Worm (Caenorhabditis elegans) whole organism, L1 larva: ENCODE measurements around the gene K10C8.4.
A peak's percentile ranks its signal among the peaks of the same experiment; 100 is the strongest.

Experiments used
- Y116A8C.19 ChIP-seq: sonication (generic microtip); optimal IDR thresholded peaks from 2 replicates; lab custom pipeline; 2016; ENCODE audit warnings: missing compliant biosample characterization, missing genetic modification characterization, borderline replicate concordance
- aly-2 ChIP-seq: fragments of 150-350 bp; optimal IDR thresholded peaks from 2 replicates; lab custom pipeline; 2014; ENCODE audit warnings: missing biosample characterization, missing genetic modification characterization
- blmp-1 ChIP-seq: fragments of 150-350 bp; optimal IDR thresholded peaks from 2 replicates; lab custom pipeline; 2014; ENCODE audit warnings: missing biosample characterization, missing genetic modification characterization
- ceh-8 ChIP-seq: fragments of 200-800 bp; sonication (Bioruptor generic); optimal IDR thresholded peaks from 2 replicates; lab custom pipeline; 2018; ENCODE audit warnings: mild to moderate bottlenecking, missing genetic modification characterization, moderate library complexity, missing compliant biosample characterization
- ceh-82 ChIP-seq, 3 experiments: fragments of 150-350 bp in 1 of 3; sonication (generic microtip) in 2 of 3; optimal IDR thresholded peaks; 2 replicates each; lab custom pipeline; 2014 to 2017; ENCODE audit warnings: missing biosample characterization in 3 of 3, missing genetic modification characterization in 3 of 3
- ceh-90 ChIP-seq: sonication (generic microtip); optimal IDR thresholded peaks from 2 replicates; lab custom pipeline; 2016; ENCODE audit warnings: missing genetic modification characterization, missing compliant biosample characterization
- ces-1 ChIP-seq: fragments of 150-350 bp; optimal IDR thresholded peaks from 2 replicates; lab custom pipeline; 2014; ENCODE audit warnings: missing biosample characterization, missing genetic modification reagents, missing genetic modification characterization
- efl-1 ChIP-seq, 4 experiments: fragments of 150-350 bp; optimal IDR thresholded peaks in 3 of 4; peaks in 1 of 4; 1 replicate in 1 of 4; 2 replicates in 3 of 4; lab custom pipeline; 2014; ENCODE audit warnings: missing biosample characterization in 2 of 4, missing genetic modification characterization in 2 of 4, missing genetic modification reagents in 2 of 4
- ets-5 ChIP-seq: fragments of 200-800 bp; sonication (Bioruptor generic); IDR thresholded peaks from 2 replicates; pipeline ENCODE4 v1.3.6; 2022; ENCODE audit warnings: missing genetic modification characterization, missing compliant biosample characterization
- fkh-4 ChIP-seq: sonication (generic microtip); optimal IDR thresholded peaks from 2 replicates; lab custom pipeline; 2016; ENCODE audit warnings: missing compliant biosample characterization, missing genetic modification characterization, borderline replicate concordance
- fos-1 ChIP-seq: fragments of 150-350 bp; optimal IDR thresholded peaks from 2 replicates; lab custom pipeline; 2014; ENCODE audit warnings: missing biosample characterization, missing genetic modification characterization
- irx-1 ChIP-seq: sonication (generic microtip); optimal IDR thresholded peaks from 2 replicates; lab custom pipeline; 2016; ENCODE audit warnings: missing genetic modification characterization, missing compliant biosample characterization
- jun-1 ChIP-seq: fragments of 150-350 bp; optimal IDR thresholded peaks from 2 replicates; lab custom pipeline; 2014; ENCODE audit warnings: missing biosample characterization, missing genetic modification reagents, missing genetic modification characterization
- lin-13 ChIP-seq: fragments of 150-350 bp; optimal IDR thresholded peaks from 2 replicates; lab custom pipeline; 2014; ENCODE audit warnings: missing biosample characterization, missing genetic modification reagents, missing genetic modification characterization
- lin-14 ChIP-seq: fragments of 200-800 bp; sonication (Bioruptor generic); optimal IDR thresholded peaks from 2 replicates; lab custom pipeline; 2018; ENCODE audit warnings: mild to moderate bottlenecking, missing genetic modification characterization, moderate library complexity, missing compliant biosample characterization
- lin-15B ChIP-seq: fragments of 150-350 bp; sonication (generic microtip); optimal IDR thresholded peaks from 3 replicates; lab custom pipeline; 2014; ENCODE audit warnings: missing biosample characterization, missing genetic modification characterization
- lir-3 ChIP-seq: sonication (generic microtip); optimal IDR thresholded peaks from 2 replicates; lab custom pipeline; 2016; ENCODE audit warnings: mild to moderate bottlenecking, missing genetic modification characterization, moderate library complexity, missing compliant biosample characterization; ENCODE audit not compliant: poor library complexity
- mab-9 ChIP-seq: fragments of 200-800 bp; sonication (Bioruptor generic); IDR thresholded peaks from 2 replicates; pipeline ENCODE4 v1.3.6; 2022; ENCODE audit warnings: missing genetic modification reagents, missing genetic modification characterization, missing compliant biosample characterization
- mdl-1 ChIP-seq, 2 experiments: fragments of 150-350 bp; optimal IDR thresholded peaks; 2 replicates each; lab custom pipeline; 2014 to 2017; ENCODE audit warnings: missing biosample characterization in 2 of 2, missing genetic modification characterization in 2 of 2, inconsistent platforms in 1 of 2
- nhr-19 ChIP-seq: fragments of 200-800 bp; sonication (Bioruptor generic); conservative IDR thresholded peaks from 2 replicates; pipeline ENCODE4 v1.3.6; 2022; ENCODE audit warnings: missing genetic modification characterization, missing compliant biosample characterization
- nhr-237 ChIP-seq: fragments of 150-350 bp; optimal IDR thresholded peaks from 2 replicates; lab custom pipeline; 2014; ENCODE audit warnings: missing biosample characterization, missing genetic modification characterization
- nhr-47 ChIP-seq: sonication (generic microtip); optimal IDR thresholded peaks from 2 replicates; lab custom pipeline; 2016; ENCODE audit warnings: mild to moderate bottlenecking, missing genetic modification characterization, moderate library complexity, missing compliant biosample characterization
- nhr-76 ChIP-seq: sonication (generic microtip); optimal IDR thresholded peaks from 2 replicates; lab custom pipeline; 2017; ENCODE audit warnings: missing biosample characterization, missing genetic modification characterization
- nhr-77 ChIP-seq: fragments of 150-350 bp; optimal IDR thresholded peaks from 2 replicates; lab custom pipeline; 2014; ENCODE audit warnings: missing biosample characterization, missing genetic modification characterization
- pqm-1 ChIP-seq: sonication (generic microtip); optimal IDR thresholded peaks from 3 replicates; lab custom pipeline; 2017; ENCODE audit warnings: missing biosample characterization, missing genetic modification characterization
- rnt-1 ChIP-seq: sonication (generic microtip); optimal IDR thresholded peaks from 2 replicates; lab custom pipeline; 2016; ENCODE audit warnings: mild to moderate bottlenecking, missing genetic modification characterization, moderate library complexity, missing compliant biosample characterization
- sox-4 ChIP-seq: sonication (generic microtip); optimal IDR thresholded peaks from 2 replicates; lab custom pipeline; 2016; ENCODE audit warnings: missing genetic modification characterization, missing compliant biosample characterization
- sup-37 ChIP-seq: fragments of 200-800 bp; sonication (Bioruptor generic); optimal IDR thresholded peaks from 2 replicates; lab custom pipeline; 2018; ENCODE audit warnings: mild to moderate bottlenecking, missing genetic modification characterization, missing compliant biosample characterization
- unc-30 ChIP-seq: sonication (generic microtip); optimal IDR thresholded peaks from 2 replicates; lab custom pipeline; 2017; ENCODE audit warnings: missing biosample characterization, missing genetic modification characterization
- unc-62 ChIP-seq: fragments of 150-350 bp; optimal IDR thresholded peaks from 2 replicates; lab custom pipeline; 2014; ENCODE audit warnings: missing biosample characterization, missing genetic modification reagents, missing genetic modification characterization
- unc-98 ChIP-seq: fragments of 200-800 bp; sonication (Bioruptor generic); IDR thresholded peaks from 2 replicates; pipeline ENCODE4 v1.3.6; 2022; ENCODE audit warnings: missing genetic modification characterization, missing compliant biosample characterization
- xbp-1 ChIP-seq: sonication (generic microtip); optimal IDR thresholded peaks from 2 replicates; lab custom pipeline; 2016; ENCODE audit warnings: missing genetic modification characterization, missing compliant biosample characterization
- zip-4 ChIP-seq: fragments of 200-800 bp; sonication (Bioruptor generic); optimal IDR thresholded peaks from 2 replicates; lab custom pipeline; 2018; ENCODE audit warnings: mild to moderate bottlenecking, missing genetic modification characterization, moderate library complexity, missing compliant biosample characterization

K10C8.4 gene

ce11 chrV:12701613-12702012, 5.5 kb downstream of the K10C8.4 start:
- TF ChIP-seq ces-1 (GFP tag; lab: Kevin White, UChicago) (peak; percentile 42), ceh-8 (GFP tag; lab: Kevin White, UChicago) (no peak), lin-14 (peak; percentile 73)

ce11 chrV:12704077-12704476, 8.0 kb downstream of the K10C8.4 start, which contains the start of gene R11D1.1:
TSS of gene R11D1.1 (plus strand) at chrV:12704377.
- TF ChIP-seq ets-5 (GFP tag; lab: Robert Waterston, UW) (no peak), ceh-82 (tag; optimal IDR thresholded peaks at IDR 0.05; lab: Kevin White, UChicago) (no peak), lir-3 (tag; lab: Kevin White, UChicago) (no peak), ces-1 (GFP tag; lab: Kevin White, UChicago) (no peak), lin-13 (GFP tag; lab: Kevin White, UChicago) (no peak), xbp-1 (tag; lab: Kevin White, UChicago) (no peak), ceh-90 (tag; lab: Kevin White, UChicago) (no peak), sox-4 (tag; lab: Kevin White, UChicago) (no peak), nhr-19 (GFP tag; lab: Robert Waterston, UW) (no peak), nhr-76 (tag; lab: Kevin White, UChicago) (no peak)

- TF ChIP-seq unc-98 (GFP tag; lab: Robert Waterston, UW) (no peak), mdl-1 (tag; optimal IDR thresholded peaks at IDR 0.05; lab: Kevin White, UChicago) (no peak), mab-9 (GFP tag; lab: Robert Waterston, UW) (no peak), efl-1 (optimal IDR thresholded peaks at IDR 0.05; lab: Kevin White, UChicago) (no peak), efl-1 (GFP tag; optimal IDR thresholded peaks at IDR 0.05 in 1 of 2; lab: Kevin White, UChicago) (peak in 1 of 2 experiments; percentile 65)
These were observed 10.4 kb downstream of the K10C8.4 start for ce11 chrV:12706511-12706910.

- TF ChIP-seq nhr-47 (tag; lab: Kevin White, UChicago) = no peak
- peak; percentile 1 for TF ChIP-seq ceh-8 (GFP tag; lab: Kevin White, UChicago)
- TF ChIP-seq efl-1 (optimal IDR thresholded peaks at IDR 0.05; lab: Kevin White, UChicago) = no peak
- peak in 1 of 2 experiments; percentile 77 for TF ChIP-seq efl-1 (GFP tag; optimal IDR thresholded peaks at IDR 0.05 in 1 of 2; lab: Kevin White, UChicago)
- no peak for TF ChIP-seq rnt-1
These were observed 12.2 kb downstream of the K10C8.4 start, which contains the start of gene R11D1.2 for ce11 chrV:12708305-12708704. TSS of gene R11D1.2 (plus strand) at chrV:12708605.

ce11 chrV:12711999-12712398, 15.9 kb downstream of the K10C8.4 start, which contains the start of gene R11D1.3:
TSS of gene R11D1.3 (minus strand) at chrV:12712099.
- no peak for TF ChIP-seq fos-1 (tag; lab: Kevin White, UChicago)
- no peak for TF ChIP-seq blmp-1 (tag; lab: Kevin White, UChicago)
- no peak for TF ChIP-seq xbp-1 (tag; lab: Kevin White, UChicago)
- no peak for TF ChIP-seq fkh-4

ce11 chrV:12714120-12714519, 18.1 kb downstream of the K10C8.4 start, which contains the start of gene R11D1.4:
TSS of gene R11D1.4 (minus strand) at chrV:12714220.
- TF ChIP-seq ceh-8 (GFP tag; lab: Kevin White, UChicago) (no peak), unc-62 (GFP tag; lab: Kevin White, UChicago) (no peak), irx-1 (tag; lab: Kevin White, UChicago) (no peak), mdl-1 (tag; optimal IDR thresholded peaks at IDR 0.05; lab: Kevin White, UChicago) (no peak), lin-15B (no peak), unc-30 (no peak), jun-1 (tag; lab: Kevin White, UChicago) (no peak), ces-1 (GFP tag; lab: Kevin White, UChicago) (no peak), ceh-82 (tag; optimal IDR thresholded peaks at IDR 0.05; lab: Kevin White, UChicago) (no peak), aly-2 (no peak)
- TF ChIP-seq, all 84 proteins: peak for 0

ce11 chrV:12716447-12716846, 20.4 kb downstream of the K10C8.4 start, which contains the start of gene str-178:
TSS of gene str-178 (minus strand) at chrV:12716547.
- no peak for TF ChIP-seq nhr-19 (GFP tag; lab: Robert Waterston, UW)
- no peak for TF ChIP-seq zip-4 (GFP tag; lab: Kevin White, UChicago)
- TF ChIP-seq blmp-1 (tag; lab: Kevin White, UChicago) = no peak
- TF ChIP-seq nhr-237 (tag; lab: Kevin White, UChicago) = no peak
- TF ChIP-seq jun-1 (tag; lab: Kevin White, UChicago) = no peak
- no peak for TF ChIP-seq mab-9 (GFP tag; lab: Robert Waterston, UW)
- no peak for TF ChIP-seq sup-37 (GFP tag; lab: Kevin White, UChicago)
- no peak for TF ChIP-seq Y116A8C.19 (tag; lab: Kevin White, UChicago)
- TF ChIP-seq nhr-77 (tag; lab: Kevin White, UChicago) = no peak
- TF ChIP-seq unc-62 (GFP tag; lab: Kevin White, UChicago) = no peak
- TF ChIP-seq xbp-1 (tag; lab: Kevin White, UChicago) = no peak
- TF ChIP-seq pqm-1 (tag; lab: Kevin White, UChicago) = no peak
- TF ChIP-seq, all 84 proteins: peak for 0
